Worm (Caenorhabditis elegans): Measurements from ENCODE around the gene C27A7.6.

C27A7.6 gene

DNA sequence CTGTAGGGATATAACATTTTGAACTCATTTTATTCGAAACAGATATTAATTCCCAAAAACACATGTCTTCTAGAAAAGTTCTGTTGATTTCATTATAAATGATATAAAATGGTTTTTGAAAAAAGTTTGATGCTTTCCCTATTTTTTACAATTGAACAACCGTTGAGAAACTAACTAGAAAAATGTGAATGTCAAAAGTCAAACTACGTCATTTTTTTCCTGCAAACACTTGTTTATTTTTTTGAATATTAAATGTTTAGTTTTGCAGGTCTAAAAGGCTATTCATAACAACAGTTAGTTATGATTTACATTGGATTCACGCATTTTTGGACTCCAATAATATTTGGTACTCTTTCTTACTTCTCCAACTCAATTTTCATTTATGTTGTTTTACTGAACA is 32.3 kb upstream of the C27A7.6 start, which contains the start of gene srj-4:
Gene srj-4, plus strand, starts transcription at position 301 of the 400 bp plus-strand sequence.
- TF ChIP-seq nhr-80 (tag; optimal IDR thresholded peaks at IDR 0.05) (no peak), ztf-26 (tag; optimal IDR thresholded peaks at IDR 0.05) (no peak), lin-54 (GFP tag; optimal IDR thresholded peaks at IDR 0.05) (no peak), Y53F4B.3 (GFP tag; IDR thresholded peaks at IDR 0.05) (no peak), F37B4.10 (GFP tag; IDR thresholded peaks at IDR 0.05) (no peak), B0035.1 (tag; optimal IDR thresholded peaks at IDR 0.05) (no peak), egl-18 (GFP tag; IDR thresholded peaks at IDR 0.05) (no peak), ztf-3 (GFP tag; optimal IDR thresholded peaks at IDR 0.05) (no peak), gei-17 (GFP tag; optimal IDR thresholded peaks at IDR 0.05) (no peak), dpff-1 (tag; optimal IDR thresholded peaks at IDR 0.05) (no peak), F23B12.7 (tag; optimal IDR thresholded peaks at IDR 0.05; ENCODE audit: insufficient read depth) (no peak), aptf-2 (GFP tag; conservative IDR thresholded peaks at IDR 0.05) (no peak), B0261.1 (tag; optimal IDR thresholded peaks at IDR 0.05) (no peak), ekl-4 (GFP tag; IDR thresholded peaks at IDR 0.05) (no peak), F49E8.2 (tag; optimal IDR thresholded peaks at IDR 0.05; ENCODE audit: insufficient read depth) (no peak), ama-1 (optimal IDR thresholded peaks at IDR 0.05) (no peak), ama-1 (GFP tag; optimal IDR thresholded peaks at IDR 0.05) (no peak), ZK185.1 (tag; optimal IDR thresholded peaks at IDR 0.05; ENCODE audit: poor library complexity, severe bottlenecking) (no peak)

DNA sequence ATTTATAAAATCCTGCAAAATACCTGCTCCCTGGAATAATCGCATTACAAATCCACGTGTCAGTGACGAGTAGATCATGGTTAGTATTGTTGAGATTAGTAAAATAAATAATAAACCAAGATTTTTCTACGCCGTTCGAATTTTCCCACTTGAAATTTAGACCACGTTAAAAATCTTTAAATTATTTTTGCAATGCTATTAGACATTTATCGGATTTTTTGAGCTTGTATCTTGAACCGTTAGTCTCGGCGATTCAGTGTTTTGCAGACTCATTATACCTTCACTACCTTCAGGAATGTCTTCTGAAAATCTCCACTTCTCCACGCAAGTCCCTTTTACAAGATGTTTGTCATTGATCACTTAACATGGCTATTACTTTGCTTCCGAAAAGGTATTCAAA is 31.6 kb upstream of the C27A7.6 start, which contains the start of gene C27A7.5:
Gene C27A7.5, minus strand, starts transcription at position 101 of the 400 bp plus-strand sequence.
- TF ChIP-seq nfya-2 (GFP tag; IDR thresholded peaks at IDR 0.05) (no peak), bed-2 (GFP tag; IDR thresholded peaks at IDR 0.05) (no peak), dox-1 (GFP tag; IDR thresholded peaks at IDR 0.05) (no peak), let-607 (tag; optimal IDR thresholded peaks at IDR 0.05) (no peak), nhr-27 (tag; optimal IDR thresholded peaks at IDR 0.05) (no peak), zfh-2 (GFP tag; conservative IDR thresholded peaks at IDR 0.05) (no peak), F37B4.10 (GFP tag; IDR thresholded peaks at IDR 0.05) (no peak)

DNA sequence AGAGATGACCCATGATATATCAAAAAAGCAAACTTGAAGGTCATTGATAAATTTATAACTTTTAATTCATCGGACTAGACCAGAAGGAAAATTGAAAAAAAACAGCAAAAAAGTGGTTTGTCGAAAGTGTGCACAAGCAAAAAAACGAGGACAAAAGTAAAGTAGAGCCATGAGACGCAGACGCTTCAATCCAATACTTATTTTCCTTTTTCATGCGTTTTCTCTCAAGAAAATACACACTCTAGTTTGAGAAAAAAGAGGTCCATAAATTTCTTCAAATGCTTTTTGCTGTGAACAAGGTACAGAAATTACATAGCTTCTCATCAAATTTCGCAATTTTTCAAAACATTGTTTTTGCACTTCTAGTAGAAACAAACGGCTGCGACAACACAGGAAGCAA is 30.6 kb upstream of the C27A7.6 start:
- no peak for TF ChIP-seq mxl-1 (tag; optimal IDR thresholded peaks at IDR 0.05)
- TF ChIP-seq K11D2.4 (GFP tag; IDR thresholded peaks at IDR 0.05), result no peak
- no peak for TF ChIP-seq ets-4 (GFP tag; optimal IDR thresholded peaks at IDR 0.05)
- no peak for TF ChIP-seq ceh-100 (GFP tag; IDR thresholded peaks at IDR 0.05)
- TF ChIP-seq snpc-3.4 (tag; optimal IDR thresholded peaks at IDR 0.05), result no peak
- no peak for TF ChIP-seq mes-4 (tag; optimal IDR thresholded peaks at IDR 0.05)
- TF ChIP-seq repo-1 (tag; optimal IDR thresholded peaks at IDR 0.05), result no peak
- TF ChIP-seq ZK185.1 (tag; optimal IDR thresholded peaks at IDR 0.05; ENCODE audit: poor library complexity, severe bottlenecking), result no peak
- TF ChIP-seq ceh-79 (tag; optimal IDR thresholded peaks at IDR 0.05), result no peak
- no peak for TF ChIP-seq mcd-1 (GFP tag; IDR thresholded peaks at IDR 0.05)
- no peak for TF ChIP-seq madf-8 (GFP tag; conservative IDR thresholded peaks at IDR 0.05)
- TF ChIP-seq dpff-1 (tag; optimal IDR thresholded peaks at IDR 0.05), result no peak
- TF ChIP-seq sptf-2 (GFP tag; optimal IDR thresholded peaks at IDR 0.05), result no peak
- TF ChIP-seq B0019.2 (GFP tag; conservative IDR thresholded peaks at IDR 0.05), result no peak

DNA sequence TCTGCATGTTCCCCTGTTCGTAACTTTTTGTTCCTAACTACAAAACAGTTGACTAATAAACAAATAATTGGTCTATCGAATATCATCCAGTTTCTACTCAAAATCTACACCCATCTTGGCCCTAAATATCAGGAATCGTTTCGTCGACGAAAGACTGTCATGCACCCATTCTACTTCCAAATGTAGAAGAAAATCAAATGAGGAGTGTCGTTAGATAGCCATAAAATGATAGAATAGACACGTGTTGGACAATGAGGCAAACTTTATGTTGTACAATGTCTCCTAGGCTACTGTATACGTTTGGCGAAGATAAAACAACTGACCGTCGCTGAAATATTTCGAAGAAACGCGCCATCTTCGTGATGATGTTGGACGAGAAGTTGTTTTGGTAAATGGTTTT is 29.4 kb upstream of the C27A7.6 start:
- TF ChIP-seq efl-1 (GFP tag; optimal IDR thresholded peaks at IDR 0.05), result no peak
- no peak for TF ChIP-seq somi-1 (GFP tag; optimal IDR thresholded peaks at IDR 0.05)
- TF ChIP-seq nhr-179 (tag; optimal IDR thresholded peaks at IDR 0.05), result no peak
- no peak for TF ChIP-seq Y95B8A.8 (GFP tag; IDR thresholded peaks at IDR 0.05)
- no peak for TF ChIP-seq ztf-25 (GFP tag; IDR thresholded peaks at IDR 0.05)
- TF ChIP-seq snpc-4 (GFP tag; optimal IDR thresholded peaks at IDR 0.05), result no peak
- no peak for TF ChIP-seq snpc-4 (tag; optimal IDR thresholded peaks at IDR 0.05)
- TF ChIP-seq ceh-100 (GFP tag; IDR thresholded peaks at IDR 0.05), result no peak
- TF ChIP-seq B0261.1 (tag; optimal IDR thresholded peaks at IDR 0.05), result no peak
- no peak for TF ChIP-seq egrh-3 (GFP tag; IDR thresholded peaks at IDR 0.05)
- no peak for TF ChIP-seq lag-1 (GFP tag; IDR thresholded peaks at IDR 0.05)
- no peak for TF ChIP-seq ceh-27 (GFP tag; optimal IDR thresholded peaks at IDR 0.05)
